Worm (Caenorhabditis elegans) whole organism, late embryonic: ENCODE data around the gene Y51H4A.25.
"Not testable (repeated sequence)": the region's sequence is repeated elsewhere in the genome, so short reads cannot be mapped to it uniquely, and the experiment has no call there.

ENCODE experiments used
- C08G9.2 ChIP-seq: sonication (generic microtip); optimal IDR thresholded peaks from 2 replicates; lab custom pipeline; 2016; ENCODE audit warnings: mild to moderate bottlenecking, missing genetic modification characterization, moderate library complexity, missing compliant biosample characterization
- ama-1 ChIP-seq: fragments of 150-350 bp; optimal IDR thresholded peaks from 2 replicates; lab custom pipeline; 2014
- ceh-31 ChIP-seq: sonication (generic microtip); optimal IDR thresholded peaks from 2 replicates; lab custom pipeline; 2016; ENCODE audit warnings: missing genetic modification characterization, missing compliant biosample characterization
- fkh-10 ChIP-seq: fragments of 150-350 bp; optimal IDR thresholded peaks from 2 replicates; lab custom pipeline; 2014; ENCODE audit warnings: missing biosample characterization, missing genetic modification reagents, missing genetic modification characterization
- fkh-6 ChIP-seq: sonication (generic microtip); optimal IDR thresholded peaks from 2 replicates; lab custom pipeline; 2016; ENCODE audit warnings: missing genetic modification characterization, missing compliant biosample characterization
- nhr-11 ChIP-seq: fragments of 150-350 bp; optimal IDR thresholded peaks from 2 replicates; lab custom pipeline; 2014; ENCODE audit warnings: missing biosample characterization, missing genetic modification characterization
- nhr-232 ChIP-seq: sonication (generic microtip); optimal IDR thresholded peaks from 2 replicates; lab custom pipeline; 2016; ENCODE audit warnings: missing genetic modification characterization, missing compliant biosample characterization
- pha-4 ChIP-seq: fragments of 150-350 bp; optimal IDR thresholded peaks from 2 replicates; lab custom pipeline; 2018; ENCODE audit warnings: missing biosample characterization, missing genetic modification reagents, missing genetic modification characterization
- syd-9 ChIP-seq: sonication (generic microtip); optimal IDR thresholded peaks from 2 replicates; lab custom pipeline; 2016; ENCODE audit warnings: mild to moderate bottlenecking, missing genetic modification characterization, moderate library complexity, missing compliant biosample characterization

DNA sequence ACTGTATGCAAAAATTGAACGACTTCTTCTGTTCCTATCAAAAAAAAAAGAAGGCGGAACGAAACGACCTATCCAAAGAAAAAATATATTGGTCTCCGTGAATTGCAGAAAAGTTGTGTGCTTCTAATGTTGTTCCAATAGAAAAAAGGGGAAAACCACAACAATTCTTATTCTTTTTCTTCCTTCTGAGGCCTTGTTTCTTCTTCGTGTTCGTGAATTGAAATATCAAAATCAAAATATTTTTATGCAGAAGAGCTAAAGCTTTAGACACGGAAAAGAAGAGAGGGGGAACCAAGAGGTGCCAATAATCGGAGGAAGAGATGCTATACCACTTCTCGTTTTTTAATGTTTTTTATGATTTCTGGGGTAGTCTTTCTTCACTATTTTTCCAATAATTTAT, 19.6 kb downstream of the Y51H4A.25 start, which contains the start of gene Y43D4A.2:
- not testable (repeated sequence) for TF ChIP-seq fkh-6 (tag; lab: Kevin White, UChicago); ceh-31; C08G9.2 (tag; lab: Kevin White, UChicago); fkh-10 (GFP tag; lab: Kevin White, UChicago); ama-1 (lab: Kevin White, UChicago); nhr-232; nhr-11 (tag; lab: Kevin White, UChicago); syd-9 (tag; lab: Kevin White, UChicago); pha-4 (tag; lab: Kevin White, UChicago)
